Fruit fly (Drosophila melanogaster) Kc167 (cell line): ENCODE measurements around the gene alpha-Man-Ib.

Experiments
- Sin3A ChIP-seq: fragments of >200 bp; optimal IDR thresholded peaks from 2 replicates; lab custom pipeline; 2018; ENCODE audit warnings: missing external identifiers
- ttk ChIP-seq: sonication (Bioruptor generic); optimal IDR thresholded peaks from 2 replicates; lab custom pipeline; 2017; ENCODE audit warnings: missing external identifiers

DNA sequence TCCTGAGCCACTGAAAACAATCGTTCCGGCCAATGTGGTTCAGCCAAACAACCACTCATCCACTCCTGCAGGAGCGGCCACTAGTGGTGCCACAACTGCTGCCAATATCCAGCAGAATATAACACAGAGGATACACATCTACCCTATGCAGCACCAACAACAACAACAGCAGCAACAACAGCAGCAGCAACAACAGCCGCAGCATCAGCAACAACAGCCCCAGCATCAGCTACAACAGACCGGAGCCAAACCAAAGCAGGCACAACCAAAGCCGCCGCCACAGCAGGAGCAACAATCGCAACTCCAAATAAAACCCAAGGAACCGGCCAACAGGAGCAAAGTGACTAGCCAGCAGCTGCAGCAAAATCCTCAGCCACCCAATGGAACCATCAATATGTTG lies 9.4 kb downstream of the alpha-Man-Ib start:
- TF ChIP-seq Sin3A (lab: Kevin White, UChicago) (no peak), ttk (lab: Kevin White, UChicago) (no peak)
